Worm (Caenorhabditis elegans): ENCODE measurements around the gene col-143.

DNA sequence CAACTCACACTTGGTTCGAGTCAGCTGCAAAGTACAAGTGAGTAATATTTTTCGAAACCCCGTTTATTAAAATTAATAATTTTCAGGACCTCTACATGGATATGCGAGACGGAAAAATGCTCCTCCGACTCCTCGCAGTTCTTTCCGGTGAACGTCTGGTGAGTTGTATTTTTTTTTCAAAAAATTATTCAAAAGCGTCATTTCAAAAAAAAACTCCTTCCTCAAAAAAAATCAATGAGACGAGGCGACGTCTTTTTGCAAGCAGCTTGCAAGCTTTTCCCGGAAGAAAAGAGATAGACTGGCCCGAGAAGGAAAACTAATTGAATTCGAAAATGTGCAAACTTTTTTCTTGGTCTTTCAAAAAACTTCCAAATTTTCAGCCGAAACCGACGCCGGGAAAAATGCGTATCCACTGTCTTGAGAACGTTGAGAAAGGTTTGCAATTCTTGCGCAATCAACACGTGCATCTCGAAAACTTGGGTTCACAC lies 47.1 kb downstream of the col-143 start:
- TF ChIP-seq unc-62 (GFP tag; optimal IDR thresholded peaks at IDR 0.05) (no peak), nhr-28 (tag; optimal IDR thresholded peaks at IDR 0.05) (no peak), snpc-4 (tag; optimal IDR thresholded peaks at IDR 0.05) (no peak)
